Fruit fly (Drosophila melanogaster): ENCODE results near the gene CG31495.

DNA sequence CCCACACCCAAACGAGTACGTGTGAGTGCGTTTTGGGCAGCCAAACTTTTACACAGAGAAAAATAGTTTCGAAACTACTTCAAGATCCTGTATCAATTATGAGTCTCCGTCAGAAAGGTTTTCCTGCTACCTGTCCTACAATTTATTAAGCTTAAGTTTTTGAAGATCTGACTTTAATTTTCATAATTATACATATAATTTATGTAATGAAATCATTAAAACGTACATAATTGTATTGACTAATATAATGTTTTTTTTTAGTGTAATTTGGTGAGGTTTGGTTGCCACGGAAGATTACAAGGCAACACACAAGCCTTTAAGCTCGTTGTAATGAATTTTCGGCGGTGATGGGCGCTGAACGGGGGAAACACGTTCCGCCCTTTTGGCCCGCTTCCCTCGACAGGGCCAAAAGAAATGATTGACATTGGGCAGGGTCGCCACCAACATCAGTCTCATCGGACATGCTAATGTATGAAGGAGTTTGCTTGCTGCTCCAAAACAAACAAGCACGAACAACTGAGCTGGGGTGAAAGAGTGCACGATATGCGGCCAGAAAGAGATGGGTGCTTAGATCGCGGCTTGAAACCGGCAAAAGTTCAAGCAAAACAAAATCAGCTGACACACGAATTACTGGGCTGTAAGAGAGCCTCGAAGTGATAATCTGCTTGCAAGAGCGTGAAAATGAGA, 45.6 kb downstream of the CG31495 start:
- TF ChIP-seq Sox102F (GFP tag; optimal IDR thresholded peaks at IDR 0.05) (peak; percentile 84), OdsH (GFP tag; optimal IDR thresholded peaks at IDR 0.05) (peak; percentile 80), Eip78C (GFP tag) (peak; percentile 81), vri (GFP tag; optimal IDR thresholded peaks at IDR 0.05) (no peak), CG7368 (GFP tag; optimal IDR thresholded peaks at IDR 0.05) (peak; percentile 52), net (GFP tag; optimal IDR thresholded peaks at IDR 0.05) (peak; percentile 55), CG16779 (tag; optimal IDR thresholded peaks at IDR 0.05) (no peak), CG6854 (GFP tag; optimal IDR thresholded peaks at IDR 0.05) (no peak)
